Fruit fly (Drosophila melanogaster): ENCODE measurements around the gene PH4alphaSG1.

DNA sequence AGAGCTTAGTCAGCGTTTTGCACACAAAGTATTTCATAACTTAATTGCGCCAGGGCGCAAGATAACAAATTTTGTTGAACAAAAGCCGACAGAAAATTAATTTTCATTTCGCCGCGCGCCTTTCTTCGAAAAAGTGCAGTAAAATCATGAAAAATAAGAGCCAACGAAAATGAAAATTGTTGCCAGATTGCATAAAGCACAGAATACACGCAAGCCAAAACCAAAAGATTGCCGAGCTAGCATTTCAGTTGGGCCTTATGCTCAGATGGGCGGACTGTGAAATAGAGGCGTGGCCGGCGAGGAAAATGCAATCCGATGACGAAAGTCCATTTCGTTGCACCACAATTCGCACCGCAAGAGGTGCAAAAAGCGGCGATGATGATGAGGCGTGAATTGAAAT is 34.8 kb downstream of the PH4alphaSG1 start:
- TF ChIP-seq foxo (GFP tag; optimal IDR thresholded peaks at IDR 0.05) (no peak), Myc (optimal IDR thresholded peaks at IDR 0.05) (no peak), lola (GFP tag; optimal IDR thresholded peaks at IDR 0.05) (no peak), CG9705 (GFP tag; optimal IDR thresholded peaks at IDR 0.05) (no peak), woc (GFP tag; optimal IDR thresholded peaks at IDR 0.05) (no peak), Hr78 (GFP tag; optimal IDR thresholded peaks at IDR 0.05) (no peak), Sp1 (GFP tag; optimal IDR thresholded peaks at IDR 0.05) (no peak)

All from whole organism, wandering third instar larva.